Fruit fly (Drosophila melanogaster): ENCODE results near the gene Npc2b.
A peak's percentile ranks its signal among the peaks of the same experiment; 100 is the strongest.

Npc2b gene

dm6 chr3R:14058531-14059431, 30.5 kb upstream of the Npc2b start (continued):
- no peak for TF ChIP-seq chif (GFP tag; optimal IDR thresholded peaks at IDR 0.05)
- TF ChIP-seq gcm2 (GFP tag; optimal IDR thresholded peaks at IDR 0.05) = no peak
- TF ChIP-seq Hr78 (GFP tag; optimal IDR thresholded peaks at IDR 0.05) = peak in 1 of 2 experiments; percentile 10
- no peak for TF ChIP-seq Elba2 (GFP tag; optimal IDR thresholded peaks at IDR 0.05)
- no peak for TF ChIP-seq Tbp (GFP tag; optimal IDR thresholded peaks at IDR 0.05)
- no peak for TF ChIP-seq ato (GFP tag; IDR thresholded peaks at IDR 0.05; ENCODE audit: partially characterized antibody)
- no peak for TF ChIP-seq disco-r (GFP tag; optimal IDR thresholded peaks at IDR 0.05)
- TF ChIP-seq Atf6 (GFP tag; IDR thresholded peaks at IDR 0.05) = no peak
- no peak for TF ChIP-seq ind (GFP tag; optimal IDR thresholded peaks at IDR 0.05)
- TF ChIP-seq wor (GFP tag; IDR thresholded peaks at IDR 0.05) = no peak
- TF ChIP-seq CG2199 (GFP tag; IDR thresholded peaks at IDR 0.05) = 0 out of 3 replicates have a peak, but pooled peaks have one; percentile 11
- no peak for TF ChIP-seq CG10321 (GFP tag; IDR thresholded peaks at IDR 0.05)
- no peak for TF ChIP-seq CG3281 (GFP tag; optimal IDR thresholded peaks at IDR 0.05)
- peak; percentile 70 for TF ChIP-seq grn (GFP tag; optimal IDR thresholded peaks at IDR 0.05)
- TF ChIP-seq nerfin-1 (tag; optimal IDR thresholded peaks at IDR 0.05) = no peak
- no peak for TF ChIP-seq CG8290 (GFP tag; optimal IDR thresholded peaks at IDR 0.05)
- TF ChIP-seq CG8290 (tag; optimal IDR thresholded peaks at IDR 0.05) = no peak
- TF ChIP-seq hkb (optimal IDR thresholded peaks at IDR 0.05) = no peak
- no peak for TF ChIP-seq hkb (GFP tag; IDR thresholded peaks at IDR 0.05)
- peak; percentile 38 for TF ChIP-seq BtbVII (GFP tag; optimal IDR thresholded peaks at IDR 0.05)
- peak; percentile 76 for TF ChIP-seq CG34376 (GFP tag; optimal IDR thresholded peaks at IDR 0.05)
- TF ChIP-seq Rx (GFP tag; IDR thresholded peaks at IDR 0.05) = no peak
- no peak for TF ChIP-seq CG6765 (GFP tag; optimal IDR thresholded peaks at IDR 0.05)
- peak; percentile 26 for TF ChIP-seq CG2120 (GFP tag; optimal IDR thresholded peaks at IDR 0.05)
- no peak for TF ChIP-seq CG17829 (tag; optimal IDR thresholded peaks at IDR 0.05)
- TF ChIP-seq row (GFP tag; IDR thresholded peaks at IDR 0.05) = no peak
- TF ChIP-seq eve (GFP tag; optimal IDR thresholded peaks at IDR 0.05) = peak in 1 of 2 experiments; percentile 67
- no peak for TF ChIP-seq sc (optimal IDR thresholded peaks at IDR 0.05)
- TF ChIP-seq sc (GFP tag; optimal IDR thresholded peaks at IDR 0.05) = no peak
- no peak for TF ChIP-seq Stat92E (GFP tag; optimal IDR thresholded peaks at IDR 0.05)
- peak; percentile 34 for TF ChIP-seq Med (GFP tag)
- TF ChIP-seq CG7357 (GFP tag; IDR thresholded peaks at IDR 0.05) = no peak
- no peak for TF ChIP-seq vnd (GFP tag; IDR thresholded peaks at IDR 0.05; ENCODE audit: partially characterized antibody)
- TF ChIP-seq da (GFP tag; optimal IDR thresholded peaks at IDR 0.05) = no peak
- no peak for TF ChIP-seq CG7839 (tag; optimal IDR thresholded peaks at IDR 0.05)
- no peak for TF ChIP-seq unc-4 (GFP tag; IDR thresholded peaks at IDR 0.05; ENCODE audit: partially characterized antibody)
- TF ChIP-seq Sox102F (GFP tag; optimal IDR thresholded peaks at IDR 0.05) = no peak
- no peak for TF ChIP-seq zen2 (GFP tag; IDR thresholded peaks at IDR 0.05; ENCODE audit: partially characterized antibody)
- no peak for TF ChIP-seq E2f1 (GFP tag; IDR thresholded peaks at IDR 0.05)
- peak; percentile 17 for TF ChIP-seq Hmr (GFP tag; optimal IDR thresholded peaks at IDR 0.05)
- TF ChIP-seq CG10543 (GFP tag; optimal IDR thresholded peaks at IDR 0.05) = peak; percentile 66
- TF ChIP-seq vfl (GFP tag; optimal IDR thresholded peaks at IDR 0.05) = no peak
- TF ChIP-seq gsb-n (tag; optimal IDR thresholded peaks at IDR 0.05) = no peak
- no peak for TF ChIP-seq CG10209 (GFP tag; optimal IDR thresholded peaks at IDR 0.05)
- peak; percentile 24 for TF ChIP-seq Vsx1 (GFP tag; optimal IDR thresholded peaks at IDR 0.05)
- no peak for TF ChIP-seq sr (GFP tag; IDR thresholded peaks at IDR 0.05)
- peak; percentile 35; the same call in 1 of the 3 replicates for TF ChIP-seq ci (GFP tag; IDR thresholded peaks at IDR 0.05)
- no peak for TF ChIP-seq Fer1 (GFP tag; optimal IDR thresholded peaks at IDR 0.05)
- TF ChIP-seq E2f2 (GFP tag; IDR thresholded peaks at IDR 0.05) = no peak
- no peak for TF ChIP-seq CG6272 (GFP tag; IDR thresholded peaks at IDR 0.05)

Data from whole organism, embryonic.